Fruit fly (Drosophila melanogaster) whole organism, embryonic: ENCODE results near the gene CG13454.

Experiments used
- Abd-B ChIP-seq: fragments of 200-800 bp; sonication (Bioruptor generic); optimal IDR thresholded peaks from 2 replicates; lab custom pipeline; 2018; ENCODE audit warnings: missing biosample characterization, mild to moderate bottlenecking, missing genetic modification characterization, moderate library complexity
- B-H1 ChIP-seq: fragments of 200-800 bp; sonication (Bioruptor generic); IDR thresholded peaks from 3 replicates; pipeline ENCODE4 v1.3.6; 2022; ENCODE audit warnings: missing biosample characterization, missing genetic modification characterization
- CG10274 ChIP-seq: fragments of 200-800 bp; sonication (Bioruptor generic); optimal IDR thresholded peaks from 3 replicates; lab custom pipeline; 2017; ENCODE audit warnings: missing biosample characterization, mild to moderate bottlenecking, missing genetic modification characterization
- CG11085 ChIP-seq: fragments of 200-800 bp; sonication (Bioruptor generic); IDR thresholded peaks from 2 replicates; pipeline ENCODE4 v1.3.6; 2022; ENCODE audit warnings: missing biosample characterization, missing genetic modification characterization
- CG17359 ChIP-seq: fragments of 200-800 bp; sonication (Bioruptor generic); optimal IDR thresholded peaks from 3 replicates; lab custom pipeline; 2018; ENCODE audit warnings: missing biosample characterization, mild to moderate bottlenecking, missing genetic modification characterization, moderate library complexity
- CG31441 ChIP-seq: fragments of 200-800 bp; sonication (Bioruptor generic); IDR thresholded peaks from 2 replicates; pipeline ENCODE4 v1.3.6; 2022; ENCODE audit warnings: missing biosample characterization, missing genetic modification characterization
- CG4707 ChIP-seq: fragments of 200-800 bp; sonication (Bioruptor generic); optimal IDR thresholded peaks from 2 replicates; lab custom pipeline; 2018; ENCODE audit warnings: missing biosample characterization, mild to moderate bottlenecking, missing genetic modification characterization, moderate library complexity
- CG5953 ChIP-seq: fragments of 200-800 bp; sonication (Bioruptor generic); IDR thresholded peaks from 2 replicates; pipeline ENCODE4 v1.3.6; 2022; ENCODE audit warnings: missing biosample characterization, missing genetic modification characterization
- CG6813 ChIP-seq: fragments of 200-800 bp; sonication (Bioruptor generic); optimal IDR thresholded peaks from 2 replicates; lab custom pipeline; 2017; ENCODE audit warnings: missing biosample characterization, missing genetic modification characterization, mild to moderate bottlenecking, moderate library complexity, missing genetic modification reagents
- CG9609 ChIP-seq: fragments of 200-800 bp; sonication (Bioruptor generic); optimal IDR thresholded peaks from 3 replicates; lab custom pipeline; 2016; ENCODE audit warnings: missing biosample characterization, missing genetic modification characterization
- D19B ChIP-seq: fragments of 200-800 bp; sonication (Bioruptor generic); optimal IDR thresholded peaks from 2 replicates; lab custom pipeline; 2017; ENCODE audit warnings: missing biosample characterization, mild to moderate bottlenecking, missing genetic modification characterization
- H15 ChIP-seq: fragments of 200-800 bp; sonication (Bioruptor generic); IDR thresholded peaks from 3 replicates; pipeline ENCODE4 v1.3.6; 2022; ENCODE audit warnings: missing biosample characterization, missing genetic modification characterization
- Pdp1 ChIP-seq, 2 experiments: fragments of 200-800 bp; sonication (Bioruptor generic); optimal IDR thresholded peaks; 3 replicates each; lab custom pipeline; 2016; ENCODE audit warnings: missing biosample characterization in 2 of 2, missing genetic modification characterization in 2 of 2, mild to moderate bottlenecking in 1 of 2, moderate library complexity in 1 of 2
- Ptx1 ChIP-seq: fragments of 200-800 bp; sonication (Bioruptor generic); IDR thresholded peaks from 2 replicates; pipeline ENCODE4 v1.3.6; 2022; ENCODE audit warnings: missing biosample characterization, missing genetic modification characterization
- TFAM ChIP-seq: fragments of 200-800 bp; sonication (Bioruptor generic); optimal IDR thresholded peaks from 2 replicates; lab custom pipeline; 2017; ENCODE audit warnings: missing biosample characterization, missing genetic modification characterization, inconsistent platforms
- abd-A ChIP-seq: fragments of 200-800 bp; sonication (Bioruptor generic); optimal IDR thresholded peaks from 3 replicates; lab custom pipeline; 2019; ENCODE audit warnings: missing biosample characterization, mild to moderate bottlenecking, missing genetic modification characterization, moderate library complexity
- ara ChIP-seq: fragments of 200-800 bp; sonication (Bioruptor generic); IDR thresholded peaks from 2 replicates; pipeline ENCODE4 v1.3.6; 2022; ENCODE audit warnings: missing biosample characterization, missing genetic modification characterization
- ase ChIP-seq: fragments of 200-800 bp; sonication (Bioruptor generic); IDR thresholded peaks from 3 replicates; pipeline ENCODE4 v1.3.6; 2022; ENCODE audit warnings: missing biosample characterization, missing genetic modification characterization
- bab2 ChIP-seq: fragments of 200-800 bp; sonication (Bioruptor generic); optimal IDR thresholded peaks from 2 replicates; lab custom pipeline; 2016; ENCODE audit warnings: missing biosample characterization, missing genetic modification characterization
- bsh ChIP-seq, 2 experiments: fragments of 200-800 bp; sonication (Bioruptor generic); optimal IDR thresholded peaks; 2 replicates each; lab custom pipeline; 2017 to 2018; ENCODE audit warnings: mild to moderate bottlenecking in 2 of 2, missing biosample characterization in 2 of 2, missing genetic modification characterization in 2 of 2, moderate library complexity in 1 of 2
- cg ChIP-seq: fragments of 200-800 bp; sonication (Bioruptor generic); optimal IDR thresholded peaks from 3 replicates; lab custom pipeline; 2019; ENCODE audit warnings: missing biosample characterization, mild to moderate bottlenecking, missing genetic modification characterization, moderate library complexity
- chinmo ChIP-seq: fragments of 200-800 bp; sonication (Bioruptor generic); IDR thresholded peaks from 4 replicates; pipeline ENCODE4 v1.3.6; 2022; ENCODE audit warnings: missing biosample characterization, missing genetic modification characterization; ENCODE audit not compliant: partially characterized antibody
- cwo ChIP-seq: fragments of 200-800 bp; sonication (Bioruptor generic); optimal IDR thresholded peaks from 3 replicates; lab custom pipeline; 2017; ENCODE audit warnings: missing biosample characterization, missing genetic modification characterization, mild to moderate bottlenecking, moderate library complexity, missing genetic modification reagents
- fu2 ChIP-seq: fragments of 200-800 bp; sonication (Bioruptor generic); optimal IDR thresholded peaks from 2 replicates; lab custom pipeline; 2016; ENCODE audit warnings: missing biosample characterization, missing genetic modification characterization
- gem ChIP-seq: fragments of 200-800 bp; sonication (Bioruptor generic); optimal IDR thresholded peaks from 2 replicates; lab custom pipeline; 2019; ENCODE audit warnings: missing biosample characterization, mild to moderate bottlenecking, missing genetic modification characterization, moderate library complexity
- kni ChIP-seq: fragments of 200-800 bp; sonication (Bioruptor generic); optimal IDR thresholded peaks from 3 replicates; lab custom pipeline; 2017; ENCODE audit warnings: mild to moderate bottlenecking, missing biosample characterization, missing genetic modification reagents, missing genetic modification characterization
- pros ChIP-seq: fragments of 200-800 bp; sonication (Bioruptor generic); optimal IDR thresholded peaks from 3 replicates; lab custom pipeline; 2019; ENCODE audit warnings: missing biosample characterization, mild to moderate bottlenecking, missing genetic modification characterization, moderate library complexity
- scrt ChIP-seq: fragments of 200-800 bp; sonication (Bioruptor generic); optimal IDR thresholded peaks from 2 replicates; lab custom pipeline; 2018; ENCODE audit warnings: missing biosample characterization, mild to moderate bottlenecking, missing genetic modification characterization, moderate library complexity
- sens ChIP-seq: fragments of 200-800 bp; sonication (Bioruptor generic); peaks from one replicate; lab custom pipeline; 2016; ENCODE audit warnings: missing biosample characterization, missing genetic modification characterization
- sqz ChIP-seq: fragments of 200-800 bp; sonication (Bioruptor generic); optimal IDR thresholded peaks from 3 replicates; lab custom pipeline; 2018; ENCODE audit warnings: missing biosample characterization, mild to moderate bottlenecking, missing genetic modification characterization
- tna ChIP-seq: fragments of 200-800 bp; sonication (Bioruptor generic); IDR thresholded peaks from 2 replicates; pipeline ENCODE4 v1.3.6; 2022; ENCODE audit warnings: missing biosample characterization, missing genetic modification characterization; ENCODE audit not compliant: partially characterized antibody
- vfl ChIP-seq: fragments of 200-800 bp; sonication (Bioruptor generic); optimal IDR thresholded peaks from 2 replicates; lab custom pipeline; 2016; ENCODE audit warnings: missing biosample characterization, missing genetic modification characterization
- vvl ChIP-seq: fragments of 200-800 bp; sonication (Bioruptor generic); IDR thresholded peaks from 2 replicates; pipeline ENCODE4 v1.3.6; 2022; ENCODE audit warnings: missing biosample characterization, missing genetic modification characterization
- zen ChIP-seq: fragments of 200-800 bp; sonication (Bioruptor generic); optimal IDR thresholded peaks from 3 replicates; lab custom pipeline; 2018; ENCODE audit warnings: missing biosample characterization, mild to moderate bottlenecking, missing genetic modification characterization, moderate library complexity
- zfh2 ChIP-seq: fragments of 200-800 bp; sonication (Bioruptor generic); optimal IDR thresholded peaks from 2 replicates; lab custom pipeline; 2016; ENCODE audit warnings: missing biosample characterization, missing genetic modification characterization

Gene CG13454

dm6 chr3L:15544455-15545415 is 27.9 kb upstream of the CG13454 start (continued):
- TF ChIP-seq bab2 (GFP tag; lab: Kevin White, UChicago) (no peak), CG31441 (GFP tag; lab: Robert Waterston, UW) (0 out of 2 replicates have a peak, but pooled peaks have one; percentile 17), cg (GFP tag; lab: Kevin White, UChicago) (peak; percentile 88), vfl (GFP tag; lab: Kevin White, UChicago) (no peak), CG5953 (GFP tag; lab: Robert Waterston, UW) (no peak), gem (tag; lab: Kevin White, UChicago) (peak; percentile 4), ase (0 out of 3 replicates have a peak, but pooled peaks have one; percentile 26), zfh2 (GFP tag; lab: Kevin White, UChicago) (no peak), bsh (GFP tag; optimal IDR thresholded peaks at IDR 0.05; lab: Kevin White, UChicago) (peak in 1 of 2 experiments; percentile 20), CG9609 (GFP tag; lab: Kevin White, UChicago) (no peak), vvl (peak; percentile 12; the same call in 1 of the 2 replicates), Ptx1 (no peak), ara (peak; percentile 19; the same call in 1 of the 2 replicates)

DNA sequence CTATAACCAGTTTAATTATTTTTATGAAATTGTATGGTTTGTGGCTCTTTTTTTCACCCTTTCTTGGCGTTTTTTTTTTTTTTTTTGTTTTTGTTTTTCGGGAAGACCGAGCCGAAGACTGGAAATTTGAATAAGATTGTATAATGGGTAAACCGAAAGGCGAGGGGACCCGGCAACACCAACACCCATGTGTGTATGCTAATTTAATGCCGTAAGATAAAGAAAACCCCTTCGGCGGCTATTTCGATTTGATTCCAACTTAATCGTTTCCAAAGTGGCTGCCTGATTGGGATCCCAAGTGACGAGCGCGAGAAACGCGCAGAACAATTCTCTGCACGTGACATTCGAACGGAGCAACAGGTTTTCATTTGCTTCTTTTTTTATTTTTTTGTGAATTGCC is 26.6 kb upstream of the CG13454 start:
- TF ChIP-seq pros (GFP tag; lab: Kevin White, UChicago) (peak; percentile 93), Pdp1 (GFP tag; optimal IDR thresholded peaks at IDR 0.05; lab: Kevin White, UChicago) (peak in 1 of 2 experiments; percentile 76), B-H1 (no peak), H15 (no peak), abd-A (tag; lab: Kevin White, UChicago) (peak; percentile 55), CG11085 (no peak), kni (GFP tag; lab: Kevin White, UChicago) (peak; percentile 10), chinmo (0 out of 4 replicates have a peak, but pooled peaks have one; percentile 5), sqz (GFP tag; lab: Kevin White, UChicago) (peak; percentile 62), vvl (peak; percentile 91), Abd-B (no peak), cwo (GFP tag; lab: Kevin White, UChicago) (peak; percentile 62), sens (peak; percentile 16), CG6813 (GFP tag; lab: Kevin White, UChicago) (no peak)

dm6 chr3L:15543049-15543448 is 26.2 kb upstream of the CG13454 start:
- no peak for TF ChIP-seq CG4707 (GFP tag; lab: Kevin White, UChicago)
- TF ChIP-seq D19B (GFP tag; lab: Kevin White, UChicago), result no peak
- TF ChIP-seq tna (GFP tag; lab: Robert Waterston, UW), result no peak
- TF ChIP-seq TFAM, result no peak

- TF ChIP-seq abd-A (tag; lab: Kevin White, UChicago) (peak; percentile 40), CG17359 (tag; lab: Kevin White, UChicago) (no peak), zen (tag; lab: Kevin White, UChicago) (peak; percentile 51), fu2 (GFP tag; lab: Kevin White, UChicago) (no peak), CG10274 (GFP tag; lab: Kevin White, UChicago) (no peak), scrt (GFP tag; lab: Kevin White, UChicago) (peak; percentile 94)
Observed at dm6 chr3L:15541281-15541680, 24.4 kb upstream of the CG13454 start.
